Worm (Caenorhabditis elegans): ENCODE data around the gene nipi-3.

ce11 chrX:15608593-15608992 lies 824 bp downstream of the nipi-3 start:
- no peak for TF ChIP-seq him-1 (tag; optimal IDR thresholded peaks at IDR 0.05)
- no peak for TF ChIP-seq W03F9.2 (tag; optimal IDR thresholded peaks at IDR 0.05)
- no peak for TF ChIP-seq dao-5 (tag; optimal IDR thresholded peaks at IDR 0.05)

Measured in whole organism, L4/young adult.